Worm (Caenorhabditis elegans) whole organism, L3 larva: Measurements from ENCODE around the gene Y38C1AA.12.

Experiments
- ZK546.5 ChIP-seq: sonication (generic microtip); optimal IDR thresholded peaks from 2 replicates; lab custom pipeline; 2017; ENCODE audit warnings: missing biosample characterization, missing genetic modification characterization
- aly-2 ChIP-seq: fragments of 150-350 bp; optimal IDR thresholded peaks from 2 replicates; lab custom pipeline; 2014; ENCODE audit warnings: missing biosample characterization, missing genetic modification characterization
- ama-1 ChIP-seq: fragments of 150-350 bp; optimal IDR thresholded peaks from 2 replicates; lab custom pipeline; 2018
- ceh-16 ChIP-seq: sonication (generic microtip); optimal IDR thresholded peaks from 2 replicates; lab custom pipeline; 2017; ENCODE audit warnings: missing biosample characterization, missing genetic modification characterization
- ceh-28 ChIP-seq: fragments of 150-350 bp; optimal IDR thresholded peaks from 2 replicates; lab custom pipeline; 2014; ENCODE audit warnings: missing biosample characterization, missing genetic modification reagents, missing genetic modification characterization
- ceh-9 ChIP-seq: sonication (generic microtip); optimal IDR thresholded peaks from 2 replicates; lab custom pipeline; 2018; ENCODE audit warnings: missing biosample characterization, missing genetic modification characterization
- egl-27 ChIP-seq: sonication (generic microtip); optimal IDR thresholded peaks from 4 replicates; lab custom pipeline; 2017; ENCODE audit warnings: missing biosample characterization, missing genetic modification reagents, missing genetic modification characterization
- egl-5 ChIP-seq: fragments of 150-350 bp; optimal IDR thresholded peaks from 2 replicates; lab custom pipeline; 2017; ENCODE audit warnings: missing biosample characterization, missing genetic modification reagents, missing genetic modification characterization, inconsistent platforms
- elt-1 ChIP-seq: fragments of 150-350 bp; optimal IDR thresholded peaks from 2 replicates; lab custom pipeline; 2014; ENCODE audit warnings: missing biosample characterization, missing genetic modification characterization
- eor-1 ChIP-seq, 2 experiments: fragments of 150-350 bp; optimal IDR thresholded peaks; 2 replicates each; lab custom pipeline; 2014 to 2018; ENCODE audit warnings: missing biosample characterization in 2 of 2, missing genetic modification characterization in 2 of 2
- fkh-10 ChIP-seq: sonication (generic microtip); optimal IDR thresholded peaks from 2 replicates; lab custom pipeline; 2017; ENCODE audit warnings: missing biosample characterization, missing genetic modification reagents, missing genetic modification characterization
- fkh-2 ChIP-seq: fragments of 150-350 bp; optimal IDR thresholded peaks from 2 replicates; lab custom pipeline; 2014; ENCODE audit warnings: missing biosample characterization, missing genetic modification reagents, missing genetic modification characterization
- fos-1 ChIP-seq: fragments of 150-350 bp; optimal IDR thresholded peaks from 2 replicates; lab custom pipeline; 2014; ENCODE audit warnings: missing biosample characterization, missing genetic modification characterization
- hmg-11 ChIP-seq: sonication (generic microtip); optimal IDR thresholded peaks from 2 replicates; lab custom pipeline; 2016; ENCODE audit warnings: missing genetic modification characterization, missing compliant biosample characterization
- jun-1 ChIP-seq: fragments of 150-350 bp; optimal IDR thresholded peaks from 2 replicates; lab custom pipeline; 2014; ENCODE audit warnings: missing biosample characterization, missing genetic modification reagents, missing genetic modification characterization
- lin-15B ChIP-seq: fragments of 150-350 bp; optimal IDR thresholded peaks from 2 replicates; lab custom pipeline; 2014; ENCODE audit warnings: missing biosample characterization, missing genetic modification characterization
- lsy-12 ChIP-seq: sonication (generic microtip); optimal IDR thresholded peaks from 2 replicates; lab custom pipeline; 2016; ENCODE audit warnings: mild to moderate bottlenecking, missing genetic modification characterization, missing compliant biosample characterization
- mml-1 ChIP-seq: fragments of 150-350 bp; sonication (generic microtip); optimal IDR thresholded peaks from 3 replicates; lab custom pipeline; 2014; ENCODE audit warnings: missing biosample characterization, missing genetic modification characterization
- nfya-1 ChIP-seq: sonication (generic microtip); optimal IDR thresholded peaks from 2 replicates; lab custom pipeline; 2017; ENCODE audit warnings: missing genetic modification characterization, mild to moderate bottlenecking, missing compliant biosample characterization, antibody characterized with exemption, moderate library complexity; ENCODE audit not compliant: insufficient read depth
- nhr-11 ChIP-seq: fragments of 150-350 bp; optimal IDR thresholded peaks from 2 replicates; lab custom pipeline; 2014; ENCODE audit warnings: missing biosample characterization, missing genetic modification characterization
- nhr-12 ChIP-seq: fragments of 150-350 bp; optimal IDR thresholded peaks from 2 replicates; lab custom pipeline; 2014; ENCODE audit warnings: missing biosample characterization, missing genetic modification characterization
- nhr-23 ChIP-seq: fragments of 150-350 bp; optimal IDR thresholded peaks from 2 replicates; lab custom pipeline; 2014; ENCODE audit warnings: missing biosample characterization, missing genetic modification reagents, missing genetic modification characterization
- nhr-25 ChIP-seq: sonication (generic microtip); optimal IDR thresholded peaks from 2 replicates; lab custom pipeline; 2017; ENCODE audit warnings: missing biosample characterization, missing genetic modification characterization
- nhr-28 ChIP-seq: fragments of 150-350 bp; optimal IDR thresholded peaks from 2 replicates; lab custom pipeline; 2014; ENCODE audit warnings: missing biosample characterization, missing genetic modification characterization
- nhr-43 ChIP-seq: sonication (generic microtip); optimal IDR thresholded peaks from 2 replicates; lab custom pipeline; 2016; ENCODE audit warnings: mild to moderate bottlenecking, missing genetic modification characterization, missing compliant biosample characterization; ENCODE audit not compliant: poor library complexity, severe bottlenecking
- nhr-77 ChIP-seq: fragments of 150-350 bp; optimal IDR thresholded peaks from 2 replicates; lab custom pipeline; 2014; ENCODE audit warnings: missing biosample characterization, missing genetic modification characterization
- pha-4 ChIP-seq: fragments of 150-350 bp; optimal IDR thresholded peaks from 2 replicates; lab custom pipeline; 2014; ENCODE audit warnings: missing biosample characterization, missing genetic modification reagents, missing genetic modification characterization
- pqm-1 ChIP-seq: fragments of 150-350 bp; optimal IDR thresholded peaks from 2 replicates; lab custom pipeline; 2017; ENCODE audit warnings: missing biosample characterization, missing genetic modification characterization, inconsistent platforms
- sea-2 ChIP-seq: fragments of 150-350 bp; sonication (generic microtip); optimal IDR thresholded peaks from 4 replicates; lab custom pipeline; 2014; ENCODE audit warnings: missing biosample characterization, missing genetic modification reagents, missing genetic modification characterization
- skn-1 ChIP-seq: fragments of 150-350 bp; optimal IDR thresholded peaks from 2 replicates; lab custom pipeline; 2014; ENCODE audit warnings: missing biosample characterization, missing genetic modification characterization
- snpc-4 ChIP-seq: fragments of 150-350 bp; optimal IDR thresholded peaks from 2 replicates; lab custom pipeline; 2014; ENCODE audit warnings: missing biosample characterization, missing genetic modification characterization
- tbx-2 ChIP-seq: sonication (generic microtip); optimal IDR thresholded peaks from 2 replicates; lab custom pipeline; 2016; ENCODE audit warnings: mild to moderate bottlenecking, missing genetic modification characterization, missing compliant biosample characterization
- unc-39 ChIP-seq: sonication (generic microtip); optimal IDR thresholded peaks from 4 replicates; lab custom pipeline; 2017; ENCODE audit warnings: missing biosample characterization, missing genetic modification characterization
- unc-62 ChIP-seq: fragments of 150-350 bp; sonication (generic microtip); optimal IDR thresholded peaks from 4 replicates; lab custom pipeline; 2014; ENCODE audit warnings: missing biosample characterization, missing genetic modification reagents, missing genetic modification characterization
- zag-1 ChIP-seq: fragments of 150-350 bp; optimal IDR thresholded peaks from 2 replicates; lab custom pipeline; 2014; ENCODE audit warnings: missing biosample characterization, missing genetic modification characterization
- ztf-11 ChIP-seq: fragments of 150-350 bp; optimal IDR thresholded peaks from 2 replicates; lab custom pipeline; 2014; ENCODE audit warnings: missing biosample characterization, missing genetic modification characterization

Gene Y38C1AA.12

DNA sequence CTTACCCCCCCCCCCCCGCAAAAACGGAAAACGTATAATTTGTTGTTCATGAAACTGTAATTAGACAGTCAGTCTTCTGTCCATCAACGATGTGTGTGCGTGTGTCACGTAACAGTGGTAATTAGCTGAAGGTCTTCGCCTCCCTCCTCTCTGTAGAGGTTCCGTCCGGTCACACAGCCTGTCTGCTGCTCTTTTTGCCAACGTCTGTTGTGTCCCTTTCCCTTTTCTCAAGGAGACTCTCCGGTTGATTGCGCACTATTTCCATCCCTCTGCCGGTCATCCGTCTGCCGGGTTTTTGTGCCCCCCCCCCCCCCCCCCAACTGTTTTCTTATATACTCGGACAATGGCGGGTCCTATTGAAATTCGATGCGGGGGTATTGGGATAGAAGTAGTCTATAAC lies 16.4 kb upstream of the Y38C1AA.12 start:
- TF ChIP-seq nhr-23 (tag; lab: Kevin White, UChicago) (no peak), hmg-11 (tag; lab: Kevin White, UChicago) (no peak), skn-1 (tag; lab: Kevin White, UChicago) (no peak), egl-27 (no peak), egl-5 (tag; lab: Kevin White, UChicago) (no peak), fkh-10 (no peak), nhr-25 (tag; lab: Kevin White, UChicago) (no peak), ztf-11 (no peak), eor-1 (tag; optimal IDR thresholded peaks at IDR 0.05; lab: Kevin White, UChicago) (no peak), ZK546.5 (tag; lab: Kevin White, UChicago) (no peak), aly-2 (tag; lab: Kevin White, UChicago) (no peak), unc-39 (tag; lab: Kevin White, UChicago) (no peak), ceh-16 (tag; lab: Kevin White, UChicago) (no peak)

- TF ChIP-seq nhr-28 (tag; lab: Kevin White, UChicago) (no peak), unc-62 (no peak), nhr-77 (tag; lab: Kevin White, UChicago) (no peak), nhr-12 (tag; lab: Kevin White, UChicago) (no peak), ZK546.5 (tag; lab: Kevin White, UChicago) (no peak), ceh-28 (tag; lab: Kevin White, UChicago) (no peak), egl-5 (tag; lab: Kevin White, UChicago) (no peak), tbx-2 (tag; lab: Kevin White, UChicago) (no peak), ztf-11 (no peak)
Observed at ce11 chrIV:177487-177886, 14.6 kb upstream of the Y38C1AA.12 start.

ce11 chrIV:178696-179095 lies 13.4 kb upstream of the Y38C1AA.12 start, which contains the start of gene tcl-2:
tcl-2 (plus strand) TSS chrIV:179083.
- TF ChIP-seq eor-1 (tag; optimal IDR thresholded peaks at IDR 0.05; lab: Kevin White, UChicago) (no peak), ceh-28 (tag; lab: Kevin White, UChicago) (no peak), nhr-12 (tag; lab: Kevin White, UChicago) (no peak), egl-27 (no peak), ama-1 (lab: Kevin White, UChicago) (no peak), tbx-2 (tag; lab: Kevin White, UChicago) (no peak), nhr-43 (no peak), lsy-12 (tag; lab: Kevin White, UChicago) (no peak), nfya-1 (no peak), skn-1 (tag; lab: Kevin White, UChicago) (no peak), fos-1 (tag; lab: Kevin White, UChicago) (no peak), fkh-2 (tag; lab: Kevin White, UChicago) (no peak), ztf-11 (no peak), jun-1 (tag; lab: Kevin White, UChicago) (no peak), lin-15B (no peak), snpc-4 (tag; lab: Kevin White, UChicago) (no peak), mml-1 (tag; lab: Kevin White, UChicago) (no peak), aly-2 (tag; lab: Kevin White, UChicago) (no peak), sea-2 (GFP tag; lab: Kevin White, UChicago) (no peak)

ce11 chrIV:179700-180099 lies 12.4 kb upstream of the Y38C1AA.12 start:
- TF ChIP-seq pqm-1 (tag; lab: Kevin White, UChicago) (no peak), tbx-2 (tag; lab: Kevin White, UChicago) (no peak), zag-1 (tag; lab: Kevin White, UChicago) (no peak)
- TF ChIP-seq, all 47 proteins: peak for 0

DNA sequence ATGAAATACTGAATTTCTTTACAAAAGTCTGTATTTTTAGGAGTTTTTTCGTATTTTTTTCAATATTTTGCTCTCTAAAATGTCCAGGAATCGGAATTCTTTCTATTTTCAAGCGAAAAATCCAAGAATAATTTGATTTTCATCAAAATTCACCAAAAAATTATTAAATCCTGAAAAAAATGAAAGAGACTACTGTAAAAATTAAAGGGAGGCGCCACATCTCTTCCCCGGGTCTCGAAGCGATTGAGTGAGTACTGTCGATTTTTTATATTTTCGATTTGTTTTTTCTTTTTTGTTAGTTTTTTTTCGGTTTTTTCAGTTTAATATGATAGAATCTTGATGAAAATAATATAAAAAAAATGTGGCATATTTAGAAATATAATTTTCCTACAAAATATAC lies 8.5 kb upstream of the Y38C1AA.12 start:
- no peak for TF ChIP-seq ama-1 (lab: Kevin White, UChicago)
- TF ChIP-seq nhr-25 (tag; lab: Kevin White, UChicago), result no peak
- no peak for TF ChIP-seq zag-1 (tag; lab: Kevin White, UChicago)
- TF ChIP-seq ceh-9 (tag; lab: Kevin White, UChicago), result no peak
- TF ChIP-seq ceh-28 (tag; lab: Kevin White, UChicago), result no peak
- no peak for TF ChIP-seq nhr-11 (tag; lab: Kevin White, UChicago)
- TF ChIP-seq nhr-12 (tag; lab: Kevin White, UChicago), result no peak
- TF ChIP-seq unc-39 (tag; lab: Kevin White, UChicago), result no peak
- TF ChIP-seq unc-62, result no peak
- TF ChIP-seq aly-2 (tag; lab: Kevin White, UChicago), result no peak
- TF ChIP-seq ztf-11, result no peak
- no peak for TF ChIP-seq nhr-43
- TF ChIP-seq pha-4 (tag; lab: Kevin White, UChicago), result no peak
- no peak for TF ChIP-seq elt-1 (tag; lab: Kevin White, UChicago)
- TF ChIP-seq nfya-1, result no peak
- no peak for TF ChIP-seq skn-1 (tag; lab: Kevin White, UChicago)
